Worm (Caenorhabditis elegans) whole organism, L1 larva: Measurements from ENCODE around the gene R06F6.14.
A peak's percentile ranks its signal among the peaks of the same experiment; 100 is the strongest.

ENCODE experiments used
- C04F5.9 ChIP-seq: sonication (generic microtip); optimal IDR thresholded peaks from 2 replicates; lab custom pipeline; 2016; ENCODE audit warnings: missing genetic modification characterization, missing compliant biosample characterization
- C16A3.4 ChIP-seq: fragments of 150-350 bp; optimal IDR thresholded peaks from 2 replicates; lab custom pipeline; 2014; ENCODE audit warnings: missing biosample characterization, missing genetic modification characterization
- C34B4.2 ChIP-seq: sonication (generic microtip); optimal IDR thresholded peaks from 2 replicates; lab custom pipeline; 2017; ENCODE audit warnings: mild to moderate bottlenecking, missing genetic modification characterization, missing compliant biosample characterization
- Y116A8C.19 ChIP-seq: sonication (generic microtip); optimal IDR thresholded peaks from 2 replicates; lab custom pipeline; 2016; ENCODE audit warnings: missing compliant biosample characterization, missing genetic modification characterization, borderline replicate concordance
- ceh-63 ChIP-seq: fragments of 200-800 bp; sonication (Bioruptor generic); optimal IDR thresholded peaks from 2 replicates; lab custom pipeline; 2018; ENCODE audit warnings: mild to moderate bottlenecking, missing genetic modification characterization, missing compliant biosample characterization
- ceh-82 ChIP-seq, 3 experiments: fragments of 150-350 bp in 1 of 3; sonication (generic microtip) in 2 of 3; optimal IDR thresholded peaks; 2 replicates each; lab custom pipeline; 2014 to 2017; ENCODE audit warnings: missing biosample characterization in 3 of 3, missing genetic modification characterization in 3 of 3
- ceh-88 ChIP-seq: fragments of 200-800 bp; sonication (Bioruptor generic); IDR thresholded peaks from 2 replicates; pipeline ENCODE4 v1.3.6; 2022; ENCODE audit warnings: missing genetic modification characterization, missing compliant biosample characterization
- efl-1 ChIP-seq, 4 experiments: fragments of 150-350 bp; optimal IDR thresholded peaks in 3 of 4; peaks in 1 of 4; 1 replicate in 1 of 4; 2 replicates in 3 of 4; lab custom pipeline; 2014; ENCODE audit warnings: missing biosample characterization in 2 of 4, missing genetic modification characterization in 2 of 4, missing genetic modification reagents in 2 of 4
- efl-3 ChIP-seq: fragments of 200-800 bp; sonication (Bioruptor generic); optimal IDR thresholded peaks from 2 replicates; lab custom pipeline; 2018; ENCODE audit warnings: mild to moderate bottlenecking, missing genetic modification characterization, missing compliant biosample characterization
- elt-2 ChIP-seq: sonication (generic microtip); optimal IDR thresholded peaks from 2 replicates; lab custom pipeline; 2016; ENCODE audit warnings: missing genetic modification characterization, mild to moderate bottlenecking, inconsistent platforms, missing compliant biosample characterization, missing genetic modification reagents
- elt-3 ChIP-seq, 6 experiments: fragments of 150-350 bp in 1 of 6; sonication (generic microtip); optimal IDR thresholded peaks; 2 replicates each; lab custom pipeline; 2017 to 2018; ENCODE audit warnings: missing biosample characterization in 6 of 6, missing genetic modification characterization in 6 of 6, inconsistent platforms in 1 of 6
- ets-5 ChIP-seq: fragments of 200-800 bp; sonication (Bioruptor generic); IDR thresholded peaks from 2 replicates; pipeline ENCODE4 v1.3.6; 2022; ENCODE audit warnings: missing genetic modification characterization, missing compliant biosample characterization
- fkh-4 ChIP-seq: sonication (generic microtip); optimal IDR thresholded peaks from 2 replicates; lab custom pipeline; 2016; ENCODE audit warnings: missing compliant biosample characterization, missing genetic modification characterization, borderline replicate concordance
- fkh-8 ChIP-seq: sonication (generic microtip); optimal IDR thresholded peaks from 2 replicates; lab custom pipeline; 2016; ENCODE audit warnings: mild to moderate bottlenecking, missing genetic modification characterization, missing compliant biosample characterization
- fos-1 ChIP-seq: fragments of 150-350 bp; optimal IDR thresholded peaks from 2 replicates; lab custom pipeline; 2014; ENCODE audit warnings: missing biosample characterization, missing genetic modification characterization
- hlh-4 ChIP-seq: sonication (generic microtip); optimal IDR thresholded peaks from 2 replicates; lab custom pipeline; 2016; ENCODE audit warnings: mild to moderate bottlenecking, missing genetic modification characterization, missing compliant biosample characterization
- isw-1 ChIP-seq: fragments of 200-800 bp; sonication (Bioruptor generic); IDR thresholded peaks from 2 replicates; pipeline ENCODE4 v1.3.6; 2022; ENCODE audit warnings: missing genetic modification characterization, missing compliant biosample characterization
- lin-13 ChIP-seq: fragments of 150-350 bp; optimal IDR thresholded peaks from 2 replicates; lab custom pipeline; 2014; ENCODE audit warnings: missing biosample characterization, missing genetic modification reagents, missing genetic modification characterization
- lin-14 ChIP-seq: fragments of 200-800 bp; sonication (Bioruptor generic); optimal IDR thresholded peaks from 2 replicates; lab custom pipeline; 2018; ENCODE audit warnings: mild to moderate bottlenecking, missing genetic modification characterization, moderate library complexity, missing compliant biosample characterization
- lir-3 ChIP-seq: sonication (generic microtip); optimal IDR thresholded peaks from 2 replicates; lab custom pipeline; 2016; ENCODE audit warnings: mild to moderate bottlenecking, missing genetic modification characterization, moderate library complexity, missing compliant biosample characterization; ENCODE audit not compliant: poor library complexity
- lsy-2 ChIP-seq, 2 experiments: fragments of 150-350 bp; optimal IDR thresholded peaks; 2 replicates each; lab custom pipeline; 2014; ENCODE audit warnings: missing biosample characterization in 2 of 2, missing genetic modification characterization in 2 of 2
- mdl-1 ChIP-seq, 2 experiments: fragments of 150-350 bp; optimal IDR thresholded peaks; 2 replicates each; lab custom pipeline; 2014 to 2017; ENCODE audit warnings: missing biosample characterization in 2 of 2, missing genetic modification characterization in 2 of 2, inconsistent platforms in 1 of 2
- mef-2 ChIP-seq: fragments of 150-350 bp; optimal IDR thresholded peaks from 2 replicates; lab custom pipeline; 2014; ENCODE audit warnings: missing biosample characterization, missing genetic modification characterization
- nhr-12 ChIP-seq: sonication (generic microtip); optimal IDR thresholded peaks from 2 replicates; lab custom pipeline; 2017; ENCODE audit warnings: missing biosample characterization, missing genetic modification characterization
- nhr-47 ChIP-seq: sonication (generic microtip); optimal IDR thresholded peaks from 2 replicates; lab custom pipeline; 2016; ENCODE audit warnings: mild to moderate bottlenecking, missing genetic modification characterization, moderate library complexity, missing compliant biosample characterization
- nhr-71 ChIP-seq: sonication (generic microtip); optimal IDR thresholded peaks from 2 replicates; lab custom pipeline; 2016; ENCODE audit warnings: mild to moderate bottlenecking, missing genetic modification characterization, moderate library complexity, missing compliant biosample characterization
- nhr-76 ChIP-seq: sonication (generic microtip); optimal IDR thresholded peaks from 2 replicates; lab custom pipeline; 2017; ENCODE audit warnings: missing biosample characterization, missing genetic modification characterization
- nhr-77 ChIP-seq: fragments of 150-350 bp; optimal IDR thresholded peaks from 2 replicates; lab custom pipeline; 2014; ENCODE audit warnings: missing biosample characterization, missing genetic modification characterization
- nhr-84 ChIP-seq: sonication (generic microtip); optimal IDR thresholded peaks from 2 replicates; lab custom pipeline; 2017; ENCODE audit warnings: missing biosample characterization, missing genetic modification characterization
- nhr-85 ChIP-seq: sonication (generic microtip); peaks from one replicate; lab custom pipeline; 2016; ENCODE audit warnings: missing genetic modification characterization, inconsistent platforms, missing compliant biosample characterization
- pag-3 ChIP-seq: sonication (generic microtip); optimal IDR thresholded peaks from 2 replicates; lab custom pipeline; 2017; ENCODE audit warnings: missing genetic modification characterization, mild to moderate bottlenecking, missing compliant biosample characterization, antibody characterized with exemption, borderline replicate concordance; ENCODE audit not compliant: insufficient read depth
- pax-3 ChIP-seq: fragments of 200-800 bp; sonication (Bioruptor generic); optimal IDR thresholded peaks from 2 replicates; lab custom pipeline; 2018; ENCODE audit warnings: mild to moderate bottlenecking, missing genetic modification characterization, moderate library complexity, missing compliant biosample characterization
- rnt-1 ChIP-seq: sonication (generic microtip); optimal IDR thresholded peaks from 2 replicates; lab custom pipeline; 2016; ENCODE audit warnings: mild to moderate bottlenecking, missing genetic modification characterization, moderate library complexity, missing compliant biosample characterization
- skn-1 ChIP-seq: fragments of 150-350 bp; optimal IDR thresholded peaks from 2 replicates; lab custom pipeline; 2014; ENCODE audit warnings: missing biosample characterization, missing genetic modification characterization
- snpc-4 ChIP-seq: fragments of 150-350 bp; optimal IDR thresholded peaks from 2 replicates; lab custom pipeline; 2014; ENCODE audit warnings: missing biosample characterization, missing genetic modification characterization
- snu-23 ChIP-seq: sonication (generic microtip); optimal IDR thresholded peaks from 2 replicates; lab custom pipeline; 2016; ENCODE audit warnings: missing genetic modification characterization, missing compliant biosample characterization
- sox-4 ChIP-seq: sonication (generic microtip); optimal IDR thresholded peaks from 2 replicates; lab custom pipeline; 2016; ENCODE audit warnings: missing genetic modification characterization, missing compliant biosample characterization
- swsn-7 ChIP-seq: sonication (generic microtip); optimal IDR thresholded peaks from 2 replicates; lab custom pipeline; 2016; ENCODE audit warnings: missing genetic modification characterization, missing compliant biosample characterization
- tlp-1 ChIP-seq: fragments of 150-350 bp; optimal IDR thresholded peaks from 2 replicates; lab custom pipeline; 2014; ENCODE audit warnings: missing biosample characterization, missing genetic modification characterization
- unc-130 ChIP-seq: fragments of 150-350 bp; optimal IDR thresholded peaks from 2 replicates; lab custom pipeline; 2017; ENCODE audit warnings: missing biosample characterization, missing genetic modification characterization, inconsistent platforms
- unc-30 ChIP-seq: sonication (generic microtip); optimal IDR thresholded peaks from 2 replicates; lab custom pipeline; 2017; ENCODE audit warnings: missing biosample characterization, missing genetic modification characterization
- unc-86 ChIP-seq: sonication (generic microtip); optimal IDR thresholded peaks from 2 replicates; lab custom pipeline; 2016; ENCODE audit warnings: missing genetic modification characterization, missing compliant biosample characterization
- ztf-11 ChIP-seq, 2 experiments: sonication (generic microtip); optimal IDR thresholded peaks; 2 replicates each; lab custom pipeline; 2016 to 2017; ENCODE audit warnings: missing genetic modification characterization in 2 of 2, missing biosample characterization in 1 of 2, missing compliant biosample characterization in 1 of 2
- ztf-4 ChIP-seq: fragments of 150-350 bp; optimal IDR thresholded peaks from 2 replicates; lab custom pipeline; 2014; ENCODE audit warnings: missing biosample characterization, missing genetic modification characterization

R06F6.14 gene

DNA sequence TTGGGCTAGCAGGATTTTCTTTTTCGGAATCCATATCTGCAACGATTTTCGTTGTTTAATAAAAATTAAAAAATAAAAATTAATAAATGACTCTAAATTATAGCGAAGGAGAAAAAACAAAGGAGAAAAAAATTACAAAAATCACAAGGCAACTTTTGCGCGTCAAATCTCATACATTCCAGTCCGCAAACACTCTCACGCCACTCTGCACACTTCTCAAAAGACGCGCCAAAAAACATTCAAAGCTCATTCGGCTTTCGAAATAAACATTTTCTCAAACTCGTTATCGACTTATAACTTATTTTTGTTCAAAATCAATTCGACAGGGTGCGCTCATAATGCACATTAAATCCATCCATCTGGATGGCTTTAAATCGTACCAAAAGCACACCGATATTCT, 15.0 kb downstream of the R06F6.14 start, which contains the start of the genes R06F6.12 and mix-1 (continued):
- TF ChIP-seq ceh-82 (tag; optimal IDR thresholded peaks at IDR 0.05; lab: Kevin White, UChicago) (peak; percentile 49 to 60 (median 50)), ets-5 (GFP tag; lab: Robert Waterston, UW) (no peak), mef-2 (no peak), snpc-4 (tag; lab: Kevin White, UChicago) (peak; percentile 35), isw-1 (no peak)
- TF ChIP-seq, all 84 proteins: peak for 34

- TF ChIP-seq Y116A8C.19 (tag; lab: Kevin White, UChicago) (no peak), swsn-7 (no peak), sox-4 (tag; lab: Kevin White, UChicago) (no peak), elt-2 (no peak), hlh-4 (tag; lab: Kevin White, UChicago) (no peak), lin-13 (GFP tag; lab: Kevin White, UChicago) (no peak), C16A3.4 (tag; lab: Kevin White, UChicago) (no peak), C34B4.2 (no peak), pax-3 (tag; lab: Kevin White, UChicago) (no peak), lir-3 (tag; lab: Kevin White, UChicago) (no peak), nhr-47 (peak; percentile 28), tlp-1 (no peak), unc-30 (tag; lab: Kevin White, UChicago) (no peak), pag-3 (no peak), lin-14 (GFP tag; lab: Kevin White, UChicago) (peak; percentile 47), nhr-71 (peak; percentile 14), ets-5 (GFP tag; lab: Robert Waterston, UW) (no peak), mdl-1 (tag; optimal IDR thresholded peaks at IDR 0.05; lab: Kevin White, UChicago) (no peak), ceh-88 (GFP tag; lab: Robert Waterston, UW) (no peak), unc-86 (tag; lab: Kevin White, UChicago) (peak; percentile 41), isw-1 (no peak), snu-23 (GFP tag; lab: Kevin White, UChicago) (no peak)
- TF ChIP-seq, all 84 proteins: peak for 4
Observed at ce11 chrII:10829081-10829480, 20.0 kb downstream of the R06F6.14 start, which contains the start of gene VM106R.1. Gene VM106R.1, minus strand, starts transcription at chrII:10829181.

DNA sequence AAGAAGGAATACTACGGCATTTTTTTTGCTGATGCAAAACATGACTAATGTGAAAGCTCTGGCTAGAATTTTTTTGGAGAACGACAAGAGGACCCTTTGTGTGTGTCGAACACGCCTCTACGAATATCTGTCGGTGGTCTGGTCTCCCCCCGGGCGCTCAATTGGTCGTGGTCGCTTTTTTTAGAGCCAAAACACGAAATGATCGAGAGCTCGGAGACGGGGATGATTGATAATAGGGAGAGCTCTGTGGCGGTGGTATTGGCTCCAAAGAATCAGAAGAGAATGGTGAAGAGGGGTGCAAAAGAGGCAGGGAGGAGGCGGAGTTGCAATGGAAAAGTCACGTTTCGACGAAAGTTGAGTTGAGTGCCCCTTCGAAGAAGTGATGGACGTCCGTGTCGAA, 20.5 kb downstream of the R06F6.14 start:
- TF ChIP-seq tlp-1 (no peak), C04F5.9 (tag; lab: Kevin White, UChicago) (no peak), mdl-1 (tag; optimal IDR thresholded peaks at IDR 0.05; lab: Kevin White, UChicago) (no peak), ztf-4 (tag; lab: Kevin White, UChicago) (no peak), efl-1 (optimal IDR thresholded peaks at IDR 0.05; lab: Kevin White, UChicago) (no peak), efl-1 (GFP tag; optimal IDR thresholded peaks at IDR 0.05 in 1 of 2; lab: Kevin White, UChicago) (no peak), rnt-1 (no peak), nhr-84 (no peak), fos-1 (tag; lab: Kevin White, UChicago) (no peak), fkh-4 (tag; lab: Kevin White, UChicago) (no peak), ceh-82 (tag; optimal IDR thresholded peaks at IDR 0.05; lab: Kevin White, UChicago) (no peak), nhr-71 (no peak)

DNA sequence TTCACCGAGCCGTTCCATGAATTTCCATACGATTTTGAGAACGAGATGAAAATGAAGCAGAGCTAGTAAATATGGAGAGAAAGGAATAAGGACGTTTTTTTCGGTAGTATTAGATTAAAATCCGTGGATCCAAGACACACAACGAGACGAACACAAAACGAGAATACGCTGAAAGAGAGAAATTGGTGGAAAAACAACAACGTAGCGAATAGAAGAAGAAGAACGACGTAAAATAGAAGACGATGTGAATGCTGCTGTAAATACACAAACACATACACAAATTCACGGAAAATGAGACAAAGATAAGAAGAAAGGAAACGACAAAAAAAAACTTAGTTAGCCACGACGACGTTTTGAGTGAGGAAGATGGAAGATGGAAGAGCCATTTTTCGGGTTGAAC, 25.6 kb downstream of the R06F6.14 start:
- TF ChIP-seq ceh-63 (GFP tag; lab: Kevin White, UChicago) (no peak), ztf-11 (tag; optimal IDR thresholded peaks at IDR 0.05; lab: Kevin White, UChicago) (no peak), nhr-76 (tag; lab: Kevin White, UChicago) (no peak), unc-130 (tag; lab: Kevin White, UChicago) (no peak), nhr-12 (tag; lab: Kevin White, UChicago) (no peak), unc-86 (tag; lab: Kevin White, UChicago) (no peak), C16A3.4 (tag; lab: Kevin White, UChicago) (no peak), elt-3 (tag; optimal IDR thresholded peaks at IDR 0.05; lab: Kevin White, UChicago) (no peak), swsn-7 (no peak), efl-3 (GFP tag; lab: Kevin White, UChicago) (no peak), nhr-77 (no peak), nhr-85 (tag; lab: Kevin White, UChicago) (no peak), skn-1 (tag; lab: Kevin White, UChicago) (no peak), efl-1 (optimal IDR thresholded peaks at IDR 0.05; lab: Kevin White, UChicago) (no peak), efl-1 (GFP tag; optimal IDR thresholded peaks at IDR 0.05 in 1 of 2; lab: Kevin White, UChicago) (no peak), lsy-2 (tag; optimal IDR thresholded peaks at IDR 0.05; lab: Kevin White, UChicago) (no peak), fos-1 (tag; lab: Kevin White, UChicago) (no peak), fkh-8 (tag; lab: Kevin White, UChicago) (no peak)
- TF ChIP-seq, all 84 proteins: peak for 0
